Fruit fly (Drosophila melanogaster): ENCODE data around the gene cDIP.

Gene cDIP

DNA sequence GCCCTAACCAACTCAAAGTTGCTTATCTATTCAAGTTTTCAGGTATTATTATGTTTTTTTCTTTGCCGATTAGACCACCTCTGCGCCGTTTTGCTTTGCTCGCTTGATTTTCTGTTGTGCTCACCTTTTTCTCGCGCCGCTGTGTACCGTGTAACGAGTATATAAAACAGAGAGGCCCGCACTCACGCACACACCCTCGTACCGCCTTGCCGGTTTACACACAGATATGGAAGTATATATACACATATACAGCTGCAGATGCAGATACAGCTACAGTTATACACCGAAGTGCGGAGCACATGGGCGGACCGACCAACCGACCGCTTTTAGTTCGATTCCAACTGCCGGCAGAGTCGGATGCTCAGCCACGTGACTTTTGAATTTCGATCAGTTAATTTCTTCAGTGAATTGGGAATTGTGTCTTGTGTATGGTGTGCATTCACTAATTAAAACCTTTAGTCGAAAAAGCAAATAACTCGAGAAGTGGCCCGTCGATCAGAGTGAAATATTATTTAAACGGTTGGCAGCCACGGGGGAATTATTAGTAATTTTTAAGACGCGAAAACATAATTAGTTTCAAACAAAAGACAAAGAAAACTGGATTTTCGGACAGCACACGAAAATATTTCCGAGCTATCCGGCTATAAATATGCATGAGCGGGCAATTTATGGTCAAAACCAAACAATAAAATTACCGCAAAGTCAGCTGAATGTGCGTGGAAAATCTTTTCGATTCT lies 27.8 kb upstream of the cDIP start (continued):
- TF ChIP-seq CG8632 (GFP tag; optimal IDR thresholded peaks at IDR 0.05) (no peak), CG15336 (GFP tag; IDR thresholded peaks at IDR 0.05) (0 out of 2 replicates have a peak, but pooled peaks have one; percentile 28), Sox102F (GFP tag; optimal IDR thresholded peaks at IDR 0.05) (peak; percentile 38), Ets96B (tag; optimal IDR thresholded peaks at IDR 0.05) (peak; percentile 13), CG11294 (GFP tag; IDR thresholded peaks at IDR 0.05) (no peak; the same call in 1 of the 2 replicates), CG8119 (GFP tag; IDR thresholded peaks at IDR 0.05) (no peak), CG6808 (GFP tag; optimal IDR thresholded peaks at IDR 0.05) (no peak), pdm3 (GFP tag; optimal IDR thresholded peaks at IDR 0.05) (no peak), CG7368 (GFP tag; optimal IDR thresholded peaks at IDR 0.05) (peak; percentile 22), Sox15 (GFP tag; optimal IDR thresholded peaks at IDR 0.05) (no peak), CG8319 (GFP tag; optimal IDR thresholded peaks at IDR 0.05) (no peak), CG10669 (GFP tag; optimal IDR thresholded peaks at IDR 0.05) (no peak), CG34406 (GFP tag; optimal IDR thresholded peaks at IDR 0.05) (no peak), svp (GFP tag) (peak; percentile 66), Smox (GFP tag; optimal IDR thresholded peaks at IDR 0.05) (no peak), Hr4 (GFP tag; optimal IDR thresholded peaks at IDR 0.05) (no peak), topi (GFP tag; optimal IDR thresholded peaks at IDR 0.05) (peak; percentile 14), CG6276 (GFP tag; optimal IDR thresholded peaks at IDR 0.05) (peak; percentile 46), dsx (GFP tag; optimal IDR thresholded peaks at IDR 0.05; ENCODE audit: poor library complexity, severe bottlenecking) (peak; percentile 40), lz (GFP tag; optimal IDR thresholded peaks at IDR 0.05) (no peak), CG11762 (GFP tag; optimal IDR thresholded peaks at IDR 0.05; ENCODE audit: insufficient read depth) (no peak), ss (GFP tag; optimal IDR thresholded peaks at IDR 0.05) (peak; percentile 42 to 60), fd85E (GFP tag; optimal IDR thresholded peaks at IDR 0.05) (no peak), Eip75B (GFP tag; optimal IDR thresholded peaks at IDR 0.05) (peak; percentile 8), achi (GFP tag; optimal IDR thresholded peaks at IDR 0.05) (no peak), Met (GFP tag; optimal IDR thresholded peaks at IDR 0.05) (peak; percentile 27), salr (GFP tag; optimal IDR thresholded peaks at IDR 0.05) (no peak), Lpt (GFP tag; optimal IDR thresholded peaks at IDR 0.05) (no peak), CG4318 (GFP tag; optimal IDR thresholded peaks at IDR 0.05) (no peak)

DNA sequence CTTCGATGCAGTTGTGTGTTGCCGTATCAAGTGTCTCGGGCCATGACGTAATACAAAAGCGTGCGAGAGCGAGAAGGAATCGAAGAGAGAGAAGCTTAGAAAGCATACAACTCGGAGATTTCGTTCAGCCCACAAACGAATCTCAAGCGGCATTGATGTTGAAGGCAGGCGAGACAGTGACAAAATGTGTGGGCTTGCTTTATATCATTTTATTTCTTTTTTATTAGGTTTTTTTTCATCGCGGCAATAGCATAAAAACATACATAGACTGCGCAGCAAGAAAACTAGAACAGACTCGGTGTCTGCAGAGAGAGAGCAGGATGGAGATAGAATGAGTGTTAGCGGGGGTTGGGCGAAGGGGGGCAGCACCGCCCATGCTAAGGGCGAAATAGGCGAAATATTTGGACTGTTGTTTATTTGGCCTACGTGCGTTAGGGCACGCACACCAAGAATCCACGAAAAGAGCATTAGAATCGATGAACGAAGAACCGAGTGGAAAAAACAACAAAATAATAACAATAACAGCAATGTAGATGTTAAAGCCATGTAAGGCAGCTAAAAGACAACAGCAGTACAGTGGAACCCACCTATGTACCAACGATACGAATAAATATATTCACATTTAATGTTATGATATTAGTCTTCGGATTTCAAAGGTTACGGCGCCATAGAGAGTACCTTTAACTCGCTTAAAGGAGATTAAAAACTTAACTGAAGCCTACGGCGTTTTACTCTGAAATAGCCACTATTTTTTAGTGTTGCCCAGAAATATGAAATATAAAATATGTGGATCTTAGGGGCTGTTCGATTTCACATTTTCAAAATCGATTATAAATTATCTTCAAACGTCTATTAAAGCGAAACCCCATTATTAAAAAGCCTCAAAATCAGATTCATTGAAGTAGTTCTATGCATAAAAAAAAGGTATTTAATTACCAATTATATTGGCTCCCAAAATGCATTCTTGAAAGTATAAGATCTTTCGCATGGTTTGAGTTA lies 26.8 kb upstream of the cDIP start:
- TF ChIP-seq Sox102F (GFP tag; optimal IDR thresholded peaks at IDR 0.05): no peak
- TF ChIP-seq CG6276 (GFP tag; optimal IDR thresholded peaks at IDR 0.05): peak; percentile 30
- peak; percentile 44 for TF ChIP-seq fkh (GFP tag; optimal IDR thresholded peaks at IDR 0.05)
- peak; percentile 96 for TF ChIP-seq vri (GFP tag; optimal IDR thresholded peaks at IDR 0.05)

DNA sequence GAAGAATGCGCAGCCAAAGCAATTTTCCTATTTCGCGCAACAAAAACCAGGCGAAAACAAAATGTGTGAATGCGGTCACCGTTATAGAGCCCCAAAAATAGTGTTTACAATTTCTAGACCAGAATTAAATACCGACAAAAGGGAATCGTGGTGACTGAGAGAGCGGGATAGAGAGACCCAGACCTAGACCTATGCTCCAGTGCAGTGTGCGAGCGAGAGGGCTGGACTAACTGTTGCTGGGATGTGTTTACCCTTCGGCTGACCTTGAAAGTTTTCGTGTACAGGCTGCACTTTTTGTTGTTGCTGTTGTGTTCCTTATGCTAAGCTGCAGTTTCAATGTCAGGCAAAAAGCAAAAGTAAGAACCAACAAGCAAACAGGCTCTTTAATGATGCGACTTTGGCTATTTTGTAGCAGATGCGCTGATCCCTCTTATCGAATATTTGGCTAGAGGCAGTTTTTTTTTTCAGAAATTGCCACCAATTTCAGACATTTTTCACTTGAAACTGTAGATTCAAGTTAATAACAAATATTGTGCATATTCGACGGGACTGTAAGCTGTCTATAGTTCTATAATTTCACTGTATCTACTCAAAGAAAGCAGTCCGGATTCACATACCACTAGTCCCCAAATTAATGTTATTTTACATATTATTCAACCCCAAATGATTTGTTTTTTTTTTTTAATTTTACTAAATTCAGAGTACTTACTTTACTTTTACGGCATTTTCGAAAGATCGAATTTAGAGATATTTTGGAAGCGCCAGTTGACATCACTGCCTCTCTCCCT lies 25.9 kb upstream of the cDIP start:
- TF ChIP-seq fkh (GFP tag; optimal IDR thresholded peaks at IDR 0.05) (peak; percentile 18), esn (GFP tag; optimal IDR thresholded peaks at IDR 0.05) (peak; percentile 62), Sox14 (GFP tag; optimal IDR thresholded peaks at IDR 0.05) (peak; percentile 50), CG8119 (GFP tag; IDR thresholded peaks at IDR 0.05) (no peak), CG6276 (GFP tag; optimal IDR thresholded peaks at IDR 0.05) (peak; percentile 40), Hr38 (GFP tag; optimal IDR thresholded peaks at IDR 0.05) (no peak), CG10669 (GFP tag; optimal IDR thresholded peaks at IDR 0.05) (peak; percentile 13), ss (GFP tag; optimal IDR thresholded peaks at IDR 0.05) (peak; percentile 29 to 74), fd85E (GFP tag; optimal IDR thresholded peaks at IDR 0.05) (no peak), acj6 (GFP tag; optimal IDR thresholded peaks at IDR 0.05) (peak; percentile 34), CG4318 (GFP tag; optimal IDR thresholded peaks at IDR 0.05) (peak; percentile 16), dac (GFP tag; optimal IDR thresholded peaks at IDR 0.05) (no peak), Eip93F (GFP tag; optimal IDR thresholded peaks at IDR 0.05) (no peak), fd59A (GFP tag; optimal IDR thresholded peaks at IDR 0.05) (peak; percentile 19), Sox15 (GFP tag; optimal IDR thresholded peaks at IDR 0.05) (peak; percentile 4), net (GFP tag; optimal IDR thresholded peaks at IDR 0.05) (peak; percentile 4), Ets21C (GFP tag; optimal IDR thresholded peaks at IDR 0.05) (no peak), Lpt (GFP tag; optimal IDR thresholded peaks at IDR 0.05) (no peak), CG11294 (GFP tag; IDR thresholded peaks at IDR 0.05) (no peak), vri (GFP tag; optimal IDR thresholded peaks at IDR 0.05) (no peak), Eip75B (GFP tag; optimal IDR thresholded peaks at IDR 0.05) (peak; percentile 56), CG8319 (GFP tag; optimal IDR thresholded peaks at IDR 0.05) (peak; percentile 5), svp (GFP tag) (peak; percentile 84), CG31627 (GFP tag; optimal IDR thresholded peaks at IDR 0.05) (peak; percentile 58), Smox (GFP tag; optimal IDR thresholded peaks at IDR 0.05) (peak; percentile 49)
